Worm (Caenorhabditis elegans) whole organism, L1 larva: ENCODE data around the gene C05D12.1.

Source experiments
- fos-1 ChIP-seq: fragments of 150-350 bp; optimal IDR thresholded peaks from 2 replicates; lab custom pipeline; 2014; ENCODE audit warnings: missing biosample characterization, missing genetic modification characterization
- irx-1 ChIP-seq: sonication (generic microtip); optimal IDR thresholded peaks from 2 replicates; lab custom pipeline; 2016; ENCODE audit warnings: missing genetic modification characterization, missing compliant biosample characterization
- lin-39 ChIP-seq: fragments of 150-350 bp; optimal IDR thresholded peaks from 2 replicates; lab custom pipeline; 2014; ENCODE audit warnings: missing biosample characterization, missing genetic modification reagents, missing genetic modification characterization
- lir-3 ChIP-seq: sonication (generic microtip); optimal IDR thresholded peaks from 2 replicates; lab custom pipeline; 2016; ENCODE audit warnings: mild to moderate bottlenecking, missing genetic modification characterization, moderate library complexity, missing compliant biosample characterization; ENCODE audit not compliant: poor library complexity
- lsy-2 ChIP-seq, 2 experiments: fragments of 150-350 bp; optimal IDR thresholded peaks; 2 replicates each; lab custom pipeline; 2014; ENCODE audit warnings: missing biosample characterization in 2 of 2, missing genetic modification characterization in 2 of 2
- mdl-1 ChIP-seq, 2 experiments: fragments of 150-350 bp; optimal IDR thresholded peaks; 2 replicates each; lab custom pipeline; 2014 to 2017; ENCODE audit warnings: missing biosample characterization in 2 of 2, missing genetic modification characterization in 2 of 2, inconsistent platforms in 1 of 2
- nhr-12 ChIP-seq: sonication (generic microtip); optimal IDR thresholded peaks from 2 replicates; lab custom pipeline; 2017; ENCODE audit warnings: missing biosample characterization, missing genetic modification characterization
- nhr-237 ChIP-seq: fragments of 150-350 bp; optimal IDR thresholded peaks from 2 replicates; lab custom pipeline; 2014; ENCODE audit warnings: missing biosample characterization, missing genetic modification characterization
- pqm-1 ChIP-seq: sonication (generic microtip); optimal IDR thresholded peaks from 3 replicates; lab custom pipeline; 2017; ENCODE audit warnings: missing biosample characterization, missing genetic modification characterization
- snpc-4 ChIP-seq: fragments of 150-350 bp; optimal IDR thresholded peaks from 2 replicates; lab custom pipeline; 2014; ENCODE audit warnings: missing biosample characterization, missing genetic modification characterization
- unc-86 ChIP-seq: sonication (generic microtip); optimal IDR thresholded peaks from 2 replicates; lab custom pipeline; 2016; ENCODE audit warnings: missing genetic modification characterization, missing compliant biosample characterization
- zag-1 ChIP-seq: fragments of 150-350 bp; optimal IDR thresholded peaks from 2 replicates; lab custom pipeline; 2014; ENCODE audit warnings: missing biosample characterization, missing genetic modification characterization
- ztf-11 ChIP-seq, 2 experiments: sonication (generic microtip); optimal IDR thresholded peaks; 2 replicates each; lab custom pipeline; 2016 to 2017; ENCODE audit warnings: missing genetic modification characterization in 2 of 2, missing biosample characterization in 1 of 2, missing compliant biosample characterization in 1 of 2
- ztf-4 ChIP-seq: fragments of 150-350 bp; optimal IDR thresholded peaks from 2 replicates; lab custom pipeline; 2014; ENCODE audit warnings: missing biosample characterization, missing genetic modification characterization

- no peak for TF ChIP-seq nhr-237 (tag; lab: Kevin White, UChicago)
- no peak for TF ChIP-seq lin-39 (tag; lab: Kevin White, UChicago)
- TF ChIP-seq zag-1 (tag; lab: Kevin White, UChicago), result no peak
- TF ChIP-seq nhr-12, result no peak
- TF ChIP-seq lsy-2 (tag; optimal IDR thresholded peaks at IDR 0.05; lab: Kevin White, UChicago), result no peak
- TF ChIP-seq lir-3 (tag; lab: Kevin White, UChicago), result no peak
- no peak for TF ChIP-seq pqm-1 (tag; lab: Kevin White, UChicago)
- TF ChIP-seq unc-86 (tag; lab: Kevin White, UChicago), result no peak
- no peak for TF ChIP-seq irx-1 (tag; lab: Kevin White, UChicago)
- TF ChIP-seq ztf-4 (tag; lab: Kevin White, UChicago), result no peak
- no peak for TF ChIP-seq snpc-4
- TF ChIP-seq fos-1 (tag; lab: Kevin White, UChicago), result no peak
- no peak for TF ChIP-seq ztf-11 (tag; optimal IDR thresholded peaks at IDR 0.05; lab: Kevin White, UChicago)
- no peak for TF ChIP-seq mdl-1 (tag; optimal IDR thresholded peaks at IDR 0.05; lab: Kevin White, UChicago)
These were observed 9.2 kb upstream of the C05D12.1 start, which contains the start of gene C05D12.3 for ce11 chrII:11424579-11425316.
